Worm (Caenorhabditis elegans) whole organism, late embryonic: ENCODE measurements around the gene R10E11.5.

Source experiments
- F13H6.1 ChIP-seq: sonication (generic microtip); optimal IDR thresholded peaks from 2 replicates; lab custom pipeline; 2016; ENCODE audit warnings: missing genetic modification characterization, missing compliant biosample characterization
- T23F11.4 ChIP-seq: fragments of 200-800 bp; sonication (Bioruptor generic); optimal IDR thresholded peaks from 2 replicates; lab custom pipeline; 2018; ENCODE audit warnings: mild to moderate bottlenecking, missing genetic modification characterization, missing compliant biosample characterization
- Y22D7AL.16 ChIP-seq: sonication (generic microtip); optimal IDR thresholded peaks from 2 replicates; lab custom pipeline; 2016; ENCODE audit warnings: missing genetic modification characterization, missing compliant biosample characterization
- ceh-14 ChIP-seq: sonication (generic microtip); optimal IDR thresholded peaks from 2 replicates; lab custom pipeline; 2016; ENCODE audit warnings: missing genotype, missing genetic modification characterization, missing compliant biosample characterization
- ceh-19 ChIP-seq: fragments of 200-800 bp; sonication (Bioruptor generic); optimal IDR thresholded peaks from 2 replicates; lab custom pipeline; 2018; ENCODE audit warnings: mild to moderate bottlenecking, missing genetic modification characterization, missing compliant biosample characterization
- ceh-2 ChIP-seq: sonication (generic microtip); optimal IDR thresholded peaks from 2 replicates; lab custom pipeline; 2016; ENCODE audit warnings: missing genotype, missing genetic modification characterization, missing compliant biosample characterization
- ceh-22 ChIP-seq: sonication (generic microtip); optimal IDR thresholded peaks from 2 replicates; lab custom pipeline; 2017; ENCODE audit warnings: missing biosample characterization, missing genetic modification characterization
- ceh-24 ChIP-seq: sonication (generic microtip); optimal IDR thresholded peaks from 2 replicates; lab custom pipeline; 2016; ENCODE audit warnings: mild to moderate bottlenecking, missing genetic modification characterization, missing compliant biosample characterization
- ceh-31 ChIP-seq: sonication (generic microtip); optimal IDR thresholded peaks from 2 replicates; lab custom pipeline; 2016; ENCODE audit warnings: missing genetic modification characterization, missing compliant biosample characterization
- ceh-45 ChIP-seq: fragments of 200-800 bp; sonication (Bioruptor generic); IDR thresholded peaks from 2 replicates; pipeline ENCODE4 v1.3.6; 2022; ENCODE audit warnings: missing genetic modification reagents, missing genetic modification characterization, missing compliant biosample characterization
- ceh-48 ChIP-seq: sonication (generic microtip); optimal IDR thresholded peaks from 2 replicates; lab custom pipeline; 2016; ENCODE audit warnings: missing genetic modification characterization, inconsistent platforms, missing compliant biosample characterization
- ceh-9 ChIP-seq: sonication (generic microtip); optimal IDR thresholded peaks from 2 replicates; lab custom pipeline; 2016; ENCODE audit warnings: mild to moderate bottlenecking, missing genetic modification characterization, inconsistent platforms, missing compliant biosample characterization
- fkh-10 ChIP-seq: fragments of 150-350 bp; optimal IDR thresholded peaks from 2 replicates; lab custom pipeline; 2014; ENCODE audit warnings: missing biosample characterization, missing genetic modification reagents, missing genetic modification characterization
- fkh-6 ChIP-seq: sonication (generic microtip); optimal IDR thresholded peaks from 2 replicates; lab custom pipeline; 2016; ENCODE audit warnings: missing genetic modification characterization, missing compliant biosample characterization
- hlh-30 ChIP-seq: sonication (generic microtip); optimal IDR thresholded peaks from 2 replicates; lab custom pipeline; 2017; ENCODE audit warnings: antibody characterized with exemption, missing genetic modification characterization, missing compliant biosample characterization; ENCODE audit not compliant: insufficient read depth
- hlh-6 ChIP-seq: sonication (generic microtip); optimal IDR thresholded peaks from 2 replicates; lab custom pipeline; 2016; ENCODE audit warnings: missing genotype, missing genetic modification characterization, missing compliant biosample characterization
- hlh-8 ChIP-seq: sonication (generic microtip); optimal IDR thresholded peaks from 2 replicates; lab custom pipeline; 2016; ENCODE audit warnings: missing genotype, missing genetic modification characterization, missing compliant biosample characterization
- mec-3 ChIP-seq: sonication (generic microtip); optimal IDR thresholded peaks from 2 replicates; lab custom pipeline; 2016; ENCODE audit warnings: borderline replicate concordance, missing genetic modification characterization, missing compliant biosample characterization
- nfya-1 ChIP-seq: sonication (generic microtip); optimal IDR thresholded peaks from 2 replicates; lab custom pipeline; 2017; ENCODE audit warnings: missing genetic modification characterization, mild to moderate bottlenecking, missing compliant biosample characterization, antibody characterized with exemption, moderate library complexity
- nhr-11 ChIP-seq: fragments of 150-350 bp; optimal IDR thresholded peaks from 2 replicates; lab custom pipeline; 2014; ENCODE audit warnings: missing biosample characterization, missing genetic modification characterization
- nhr-232 ChIP-seq: sonication (generic microtip); optimal IDR thresholded peaks from 2 replicates; lab custom pipeline; 2016; ENCODE audit warnings: missing genetic modification characterization, missing compliant biosample characterization
- npax-4 ChIP-seq: sonication (generic microtip); optimal IDR thresholded peaks from 2 replicates; lab custom pipeline; 2016; ENCODE audit warnings: missing genetic modification characterization, missing compliant biosample characterization
- odd-2 ChIP-seq: sonication (generic microtip); optimal IDR thresholded peaks from 2 replicates; lab custom pipeline; 2017; ENCODE audit warnings: antibody characterized with exemption, mild to moderate bottlenecking, missing genetic modification characterization, missing compliant biosample characterization
- pat-9 ChIP-seq: fragments of 200-800 bp; sonication (Bioruptor generic); optimal IDR thresholded peaks from 2 replicates; lab custom pipeline; 2018; ENCODE audit warnings: mild to moderate bottlenecking, missing genetic modification characterization, moderate library complexity, missing compliant biosample characterization
- pax-1 ChIP-seq: fragments of 150-350 bp; optimal IDR thresholded peaks from 2 replicates; lab custom pipeline; 2014; ENCODE audit warnings: missing biosample characterization, missing genetic modification characterization
- pha-4 ChIP-seq: fragments of 150-350 bp; optimal IDR thresholded peaks from 2 replicates; lab custom pipeline; 2018; ENCODE audit warnings: missing biosample characterization, missing genetic modification reagents, missing genetic modification characterization
- pros-1 ChIP-seq: fragments of 150-350 bp; optimal IDR thresholded peaks from 2 replicates; lab custom pipeline; 2014; ENCODE audit warnings: missing biosample characterization, missing genetic modification reagents, missing genetic modification characterization
- rnt-1 ChIP-seq: sonication (generic microtip); optimal IDR thresholded peaks from 2 replicates; lab custom pipeline; 2016; ENCODE audit warnings: missing genetic modification characterization, missing compliant biosample characterization
- sox-2 ChIP-seq: fragments of 200-800 bp; sonication (Bioruptor generic); IDR thresholded peaks from 2 replicates; pipeline ENCODE4 v1.3.6; 2022; ENCODE audit warnings: missing genetic modification reagents, missing genetic modification characterization, missing compliant biosample characterization
- sox-4 ChIP-seq: sonication (generic microtip); optimal IDR thresholded peaks from 2 replicates; lab custom pipeline; 2017; ENCODE audit warnings: mild to moderate bottlenecking, missing genetic modification characterization, inconsistent platforms, missing compliant biosample characterization
- tbx-2 ChIP-seq: sonication (generic microtip); optimal IDR thresholded peaks from 2 replicates; lab custom pipeline; 2016; ENCODE audit warnings: missing genetic modification characterization, missing compliant biosample characterization
- ttx-3 ChIP-seq: sonication (generic microtip); optimal IDR thresholded peaks from 2 replicates; lab custom pipeline; 2016; ENCODE audit warnings: missing genetic modification reagents, missing genetic modification characterization, missing compliant biosample characterization
- unc-86 ChIP-seq: sonication (generic microtip); optimal IDR thresholded peaks from 2 replicates; lab custom pipeline; 2016; ENCODE audit warnings: missing genetic modification characterization, missing compliant biosample characterization
- zip-5 ChIP-seq: sonication (generic microtip); optimal IDR thresholded peaks from 2 replicates; lab custom pipeline; 2016; ENCODE audit warnings: missing genetic modification characterization, missing compliant biosample characterization
- ztf-16 ChIP-seq: sonication (generic microtip); optimal IDR thresholded peaks from 2 replicates; lab custom pipeline; 2017; ENCODE audit warnings: missing genetic modification characterization, missing compliant biosample characterization

Gene R10E11.5

DNA sequence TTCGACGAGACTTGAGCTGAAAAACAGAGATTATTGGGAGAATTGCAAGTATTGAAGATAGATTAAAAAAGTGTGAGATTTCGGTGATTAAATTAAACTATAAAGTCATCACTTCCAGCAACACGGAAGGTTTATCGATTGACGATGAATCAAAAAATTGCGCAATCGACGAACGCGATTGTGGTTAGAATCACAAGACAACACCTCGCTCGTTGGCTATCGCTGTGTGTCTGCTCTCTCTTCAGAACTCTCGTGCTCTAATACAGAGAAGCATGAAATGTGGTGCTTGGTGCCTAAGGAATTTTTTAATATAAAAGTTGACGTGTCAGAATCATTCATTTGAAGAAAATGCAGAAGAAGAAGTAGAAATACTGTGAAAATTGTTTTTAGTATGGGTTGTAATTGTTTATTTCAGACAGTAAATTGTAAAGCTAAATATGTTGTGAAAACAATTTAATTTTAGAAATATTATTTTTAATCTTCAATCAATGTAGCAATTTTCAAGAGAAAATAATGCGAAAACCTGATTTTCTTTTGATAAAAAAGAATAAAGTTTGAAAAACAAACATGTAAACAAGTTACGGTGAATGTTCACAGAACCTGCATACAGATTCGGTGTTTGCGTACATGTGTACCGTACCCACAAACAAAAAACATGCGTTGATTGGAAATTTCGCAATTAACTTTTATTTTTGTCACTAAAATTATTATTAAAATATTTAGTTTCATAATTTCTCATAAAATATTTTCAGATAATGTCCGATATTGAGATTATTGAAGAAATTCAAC, 37.9 kb upstream of the R10E11.5 start, which contains the start of the genes ZK632.10 and ZK632.11:
TSS of gene ZK632.10 (minus strand) at position 560 of the 789 bp plus-strand sequence.
TSS of gene ZK632.11 (plus strand) at position 753 of the 789 bp plus-strand sequence.
- TF ChIP-seq nfya-1 (tag; lab: Kevin White, UChicago) (peak; percentile 18), ceh-24 (tag; lab: Kevin White, UChicago) (no peak), rnt-1 (peak; percentile 7), hlh-30 (tag; lab: Kevin White, UChicago) (peak; percentile 78)

DNA sequence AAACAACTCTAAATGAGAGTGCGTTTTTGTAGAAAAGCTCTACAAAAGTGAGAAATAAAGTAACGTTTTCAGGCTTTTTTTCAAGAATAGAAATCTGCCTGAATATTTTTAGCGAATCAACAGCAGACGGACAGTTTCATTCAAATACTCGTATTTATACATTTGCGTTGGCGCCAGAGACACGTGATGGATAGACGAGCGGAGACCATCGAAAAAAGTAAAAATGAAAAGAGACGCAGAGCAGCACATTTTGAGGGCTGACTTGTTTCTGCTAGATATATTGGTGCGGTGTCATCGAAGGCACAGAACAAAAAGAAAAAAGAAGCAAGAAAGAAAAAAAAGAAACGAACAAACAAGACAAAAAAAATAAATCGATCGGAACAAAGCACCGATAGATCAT, 36.5 kb upstream of the R10E11.5 start:
- TF ChIP-seq nfya-1 (tag; lab: Kevin White, UChicago), result peak; percentile 3
- peak; percentile 55 for TF ChIP-seq hlh-30 (tag; lab: Kevin White, UChicago)
- TF ChIP-seq nhr-11 (tag; lab: Kevin White, UChicago), result no peak
- TF ChIP-seq rnt-1, result no peak
- TF ChIP-seq fkh-10 (GFP tag; lab: Kevin White, UChicago), result no peak
- TF ChIP-seq ttx-3 (tag; lab: Kevin White, UChicago), result no peak
- TF ChIP-seq ceh-9 (tag; lab: Kevin White, UChicago), result no peak
- no peak for TF ChIP-seq zip-5 (tag; lab: Kevin White, UChicago)

DNA sequence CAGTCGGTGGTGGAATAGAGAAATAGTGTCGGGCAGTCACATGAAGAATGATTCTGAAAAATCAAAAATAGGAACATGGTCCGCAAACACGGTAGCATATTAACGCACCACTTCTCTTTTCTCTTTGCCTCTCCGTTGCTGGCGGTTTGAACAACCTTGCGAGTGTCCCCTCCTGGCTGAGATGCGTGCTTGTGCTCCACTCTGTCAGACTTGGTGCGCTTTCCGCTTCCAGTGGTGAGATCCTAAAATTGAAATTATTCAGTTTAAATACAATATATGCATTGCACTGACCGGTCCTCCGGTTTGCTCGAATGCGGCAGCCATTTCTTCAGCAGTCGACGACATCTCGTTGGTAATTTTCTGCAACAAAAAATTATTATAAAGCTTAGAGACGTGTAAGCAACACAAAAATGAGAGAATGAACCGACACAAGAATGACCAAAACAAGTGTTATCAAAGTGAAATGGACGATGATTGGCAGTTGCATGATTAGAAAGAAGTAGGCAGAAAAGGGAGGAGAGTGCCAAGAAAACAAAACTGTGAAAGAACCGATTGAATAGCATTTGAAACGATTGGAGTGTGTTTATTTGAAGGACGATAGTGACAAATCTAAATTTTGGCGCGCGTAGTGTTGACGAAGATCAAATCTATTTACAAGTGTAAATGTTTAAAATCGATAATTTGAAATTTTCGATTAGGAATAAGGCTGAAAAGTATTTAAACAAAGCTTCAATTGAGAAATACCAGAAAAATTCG, 35.8 kb upstream of the R10E11.5 start, which contains the start of gene ZK632.9:
TSS of gene ZK632.9 (minus strand) at position 360 of the 756 bp plus-strand sequence.
- TF ChIP-seq ceh-31 (no peak), tbx-2 (tag; lab: Kevin White, UChicago) (peak; percentile 14)

DNA sequence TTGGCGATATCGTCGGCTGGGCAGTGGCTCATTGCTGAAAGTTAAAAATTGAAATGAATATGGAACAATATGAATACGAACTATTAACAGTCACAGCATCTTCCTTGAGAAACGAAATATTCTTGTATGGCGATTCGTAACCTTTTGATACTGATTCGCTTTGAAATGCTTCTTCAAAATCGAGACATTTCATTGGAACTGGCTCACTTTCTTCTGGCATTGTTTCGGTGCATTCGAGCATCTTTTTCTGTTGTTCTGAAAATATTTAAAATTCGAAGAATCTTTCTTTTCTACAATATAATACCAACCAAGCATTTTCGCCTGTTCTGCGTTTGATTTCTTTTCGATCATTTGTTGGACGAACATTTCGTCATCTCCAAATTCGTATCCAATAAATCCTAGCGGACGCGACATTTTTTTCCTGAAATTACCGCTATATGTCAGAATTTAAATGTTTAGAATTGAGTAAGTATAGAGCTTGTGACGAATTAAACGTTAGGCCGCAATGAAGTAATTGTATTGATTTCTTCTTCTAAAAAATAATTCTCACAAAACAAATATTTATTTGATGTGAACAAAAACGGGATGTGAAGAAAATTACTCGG, 35.0 kb upstream of the R10E11.5 start, which contains the start of gene lin-52:
TSS of gene lin-52 (minus strand) at position 421 of the 605 bp plus-strand sequence.
- no peak for TF ChIP-seq pat-9 (tag; lab: Kevin White, UChicago)
- TF ChIP-seq mec-3 (tag; lab: Kevin White, UChicago), result no peak
- no peak for TF ChIP-seq npax-4 (tag; lab: Kevin White, UChicago)
- TF ChIP-seq odd-2, result no peak
- no peak for TF ChIP-seq pax-1 (tag; lab: Kevin White, UChicago)
- TF ChIP-seq sox-2, result no peak
- no peak for TF ChIP-seq ceh-24 (tag; lab: Kevin White, UChicago)
- no peak for TF ChIP-seq ceh-14 (tag; lab: Kevin White, UChicago)
- TF ChIP-seq pha-4 (tag; lab: Kevin White, UChicago), result no peak

DNA sequence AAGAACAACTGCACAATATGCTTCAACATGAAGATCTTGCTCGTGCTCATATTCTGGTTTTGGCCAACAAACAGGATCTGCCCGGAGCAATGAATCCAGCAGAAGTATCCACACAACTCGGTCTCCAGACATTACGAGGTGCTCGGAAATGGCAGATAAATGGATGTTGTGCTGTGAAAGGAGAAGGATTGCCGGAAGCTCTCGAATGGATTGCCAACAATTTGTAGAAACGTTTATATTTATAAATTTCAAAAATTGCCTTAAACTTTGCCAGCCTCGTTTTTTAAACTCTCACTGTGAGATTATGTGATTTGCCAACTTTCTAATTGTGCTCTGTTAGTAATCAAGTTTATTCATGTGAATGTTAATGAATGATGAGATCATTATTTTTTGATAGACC, 34.3 kb upstream of the R10E11.5 start:
- TF ChIP-seq ceh-48 (tag; lab: Kevin White, UChicago) (no peak), ceh-19 (GFP tag; lab: Kevin White, UChicago) (no peak), ceh-45 (GFP tag; lab: Robert Waterston, UW) (no peak), ceh-2 (tag; lab: Kevin White, UChicago) (no peak), npax-4 (tag; lab: Kevin White, UChicago) (no peak), zip-5 (tag; lab: Kevin White, UChicago) (no peak), hlh-30 (tag; lab: Kevin White, UChicago) (no peak), nhr-232 (tag; lab: Kevin White, UChicago) (no peak), T23F11.4 (GFP tag; lab: Kevin White, UChicago) (no peak), hlh-8 (no peak), F13H6.1 (tag; lab: Kevin White, UChicago) (no peak), sox-4 (tag; lab: Kevin White, UChicago) (no peak), fkh-6 (tag; lab: Kevin White, UChicago) (no peak), ceh-22 (tag; lab: Kevin White, UChicago) (no peak), ceh-24 (tag; lab: Kevin White, UChicago) (no peak), Y22D7AL.16 (tag; lab: Kevin White, UChicago) (no peak), ztf-16 (no peak), unc-86 (tag; lab: Kevin White, UChicago) (no peak), pros-1 (tag; lab: Kevin White, UChicago) (no peak), hlh-6 (tag; lab: Kevin White, UChicago) (no peak)
- TF ChIP-seq, all 69 proteins: peak for 0
